Worm (Caenorhabditis elegans) whole organism, L4/young adult: ENCODE measurements around the gene T01D3.3.

Experiments
- dao-5 ChIP-seq: sonication (generic microtip); optimal IDR thresholded peaks from 2 replicates; lab custom pipeline; 2016; ENCODE audit warnings: missing genotype, missing genetic modification characterization, moderate library complexity, missing compliant biosample characterization
- him-1 ChIP-seq: sonication (generic microtip); optimal IDR thresholded peaks from 2 replicates; lab custom pipeline; 2016; ENCODE audit warnings: missing genotype, missing genetic modification reagents, missing genetic modification characterization, missing compliant biosample characterization

DNA sequence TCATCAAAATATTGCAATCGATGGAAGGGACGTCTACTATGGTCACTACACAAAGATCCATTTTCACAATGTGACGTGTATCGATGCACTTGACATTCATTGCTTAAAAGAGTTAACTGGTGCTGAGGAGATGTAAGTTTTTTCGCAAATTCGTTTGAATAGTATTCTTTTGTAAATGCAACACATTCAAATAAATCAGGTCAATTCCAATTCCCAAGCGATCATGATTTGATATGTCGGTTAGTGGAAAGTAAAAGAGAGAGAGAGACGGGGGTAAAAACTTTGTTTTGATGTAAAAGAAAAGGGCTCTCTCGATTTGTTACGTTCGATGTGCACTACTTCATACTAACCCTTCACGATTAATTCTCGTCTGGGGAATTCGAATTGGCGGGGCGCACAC is 13.8 kb upstream of the T01D3.3 start:
- TF ChIP-seq him-1 (tag; lab: Kevin White, UChicago), result no peak
- TF ChIP-seq dao-5 (tag; lab: Kevin White, UChicago), result no peak
